Worm (Caenorhabditis elegans): Measurements from ENCODE around the gene D1086.5.

DNA sequence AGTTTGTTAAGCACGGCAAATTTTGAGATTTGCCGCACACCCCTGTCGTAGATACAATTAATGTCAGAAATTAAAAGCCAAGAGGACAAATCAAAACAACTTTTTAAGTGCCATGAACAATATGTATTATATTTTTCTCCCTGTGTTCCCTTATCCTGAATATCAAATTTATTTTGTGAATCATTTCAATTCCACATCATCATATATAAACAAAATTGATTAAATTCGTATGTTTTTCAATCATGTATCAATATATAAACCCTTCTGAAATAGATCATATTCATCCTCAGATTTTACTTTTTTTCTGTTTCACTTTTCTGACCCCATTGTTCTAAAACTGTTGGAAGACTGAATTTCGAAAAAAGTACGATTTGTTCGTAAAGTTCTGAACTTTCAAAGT lies 16.0 kb downstream of the D1086.5 start, which contains the start of gene D1086.11:
- no peak for TF ChIP-seq ama-1 (optimal IDR thresholded peaks at IDR 0.05)
- no peak for TF ChIP-seq ama-1 (GFP tag; optimal IDR thresholded peaks at IDR 0.05)
- no peak for TF ChIP-seq unc-130 (GFP tag; optimal IDR thresholded peaks at IDR 0.05)
- TF ChIP-seq atf-7 (tag; optimal IDR thresholded peaks at IDR 0.05) = no peak
- TF ChIP-seq dpl-1 (GFP tag; optimal IDR thresholded peaks at IDR 0.05) = no peak
- no peak for TF ChIP-seq T26A5.8 (tag; optimal IDR thresholded peaks at IDR 0.05)

Data from whole organism, young adult.